Worm (Caenorhabditis elegans): ENCODE results near the gene F07H5.7.

Gene F07H5.7

DNA sequence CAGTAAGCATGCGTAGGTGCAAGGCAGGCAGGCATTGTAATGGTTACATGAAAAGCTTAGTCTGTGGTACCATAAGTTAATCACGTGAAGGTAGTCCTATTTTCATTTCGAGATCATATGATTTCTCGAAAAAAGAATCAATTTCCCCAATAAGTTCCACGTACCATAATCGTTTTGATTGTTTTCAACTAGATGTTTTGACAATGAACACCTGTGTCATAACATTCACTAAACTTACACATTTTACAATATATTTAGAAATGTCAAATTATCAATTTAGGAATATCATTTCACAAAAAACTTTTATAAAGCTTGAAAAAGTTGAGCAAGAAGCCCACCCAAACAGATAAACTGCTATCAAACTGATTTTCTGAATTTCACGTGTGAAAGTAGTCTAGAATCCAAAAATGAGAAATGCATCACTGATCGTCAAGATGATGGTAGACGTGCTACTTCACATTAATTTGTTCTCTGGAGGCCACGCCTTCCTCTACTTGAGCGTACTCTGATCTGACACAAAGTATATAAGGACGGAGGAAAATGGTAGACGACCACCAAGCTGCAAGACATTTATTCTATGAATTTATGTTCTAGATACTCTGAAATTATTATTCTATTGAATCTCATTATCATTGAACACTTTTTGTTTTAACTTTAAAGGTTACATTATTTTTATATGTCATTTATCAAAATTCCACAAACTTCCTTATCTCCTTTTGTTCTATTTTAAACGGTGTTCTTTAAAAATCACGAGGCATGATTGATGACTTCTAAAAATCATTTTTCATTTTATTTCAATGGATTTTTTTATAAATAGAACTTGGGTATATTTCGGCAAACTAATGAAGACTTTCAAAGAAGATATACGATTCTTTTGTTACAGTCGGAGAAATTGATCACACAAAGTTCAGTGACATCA, 25.3 kb upstream of the F07H5.7 start, which contains the start of gene F46C5.10 (continued):
- no peak for TF ChIP-seq C16A3.4 (tag; optimal IDR thresholded peaks at IDR 0.05)
- no peak for TF ChIP-seq C04F5.9 (tag; optimal IDR thresholded peaks at IDR 0.05)
- TF ChIP-seq zag-1 (tag; optimal IDR thresholded peaks at IDR 0.05), result no peak
- no peak for TF ChIP-seq ceh-82 (tag; optimal IDR thresholded peaks at IDR 0.05)
- no peak for TF ChIP-seq snpc-4 (tag; optimal IDR thresholded peaks at IDR 0.05)
- TF ChIP-seq blmp-1 (tag; optimal IDR thresholded peaks at IDR 0.05), result no peak
- peak; percentile 67 for TF ChIP-seq nhr-90 (tag; optimal IDR thresholded peaks at IDR 0.05; ENCODE audit: poor library complexity)
- TF ChIP-seq nhr-47 (tag; optimal IDR thresholded peaks at IDR 0.05), result peak; percentile 27
- no peak for TF ChIP-seq hlh-4 (tag; optimal IDR thresholded peaks at IDR 0.05)
- TF ChIP-seq isw-1 (GFP tag; IDR thresholded peaks at IDR 0.05), result no peak
- TF ChIP-seq skn-1 (tag; optimal IDR thresholded peaks at IDR 0.05), result no peak
- no peak for TF ChIP-seq hpl-2 (GFP tag; optimal IDR thresholded peaks at IDR 0.05)
- no peak for TF ChIP-seq unc-62 (GFP tag; optimal IDR thresholded peaks at IDR 0.05)
- TF ChIP-seq ceh-88 (GFP tag; IDR thresholded peaks at IDR 0.05), result no peak
- TF ChIP-seq lin-13 (GFP tag; optimal IDR thresholded peaks at IDR 0.05), result no peak
- no peak for TF ChIP-seq sup-37 (GFP tag; optimal IDR thresholded peaks at IDR 0.05)
- TF ChIP-seq nhr-11 (tag; optimal IDR thresholded peaks at IDR 0.05), result no peak
- TF ChIP-seq lir-3 (tag; optimal IDR thresholded peaks at IDR 0.05; ENCODE audit: poor library complexity), result no peak
- no peak for TF ChIP-seq unc-30 (tag; optimal IDR thresholded peaks at IDR 0.05)
- no peak for TF ChIP-seq ztf-11 (tag; optimal IDR thresholded peaks at IDR 0.05)
- peak; percentile 25 for TF ChIP-seq tbx-2 (tag; optimal IDR thresholded peaks at IDR 0.05)
- TF ChIP-seq ama-1 (optimal IDR thresholded peaks at IDR 0.05), result no peak
- no peak for TF ChIP-seq fkh-10 (GFP tag; optimal IDR thresholded peaks at IDR 0.05)
- TF ChIP-seq ceh-63 (GFP tag; optimal IDR thresholded peaks at IDR 0.05), result no peak
- TF ChIP-seq hlh-17 (GFP tag; optimal IDR thresholded peaks at IDR 0.05; ENCODE audit: borderline replicate concordance), result no peak
- no peak for TF ChIP-seq ceh-8 (GFP tag; optimal IDR thresholded peaks at IDR 0.05)
- no peak for TF ChIP-seq egl-27 (tag; optimal IDR thresholded peaks at IDR 0.05)
- TF ChIP-seq mef-2 (tag; optimal IDR thresholded peaks at IDR 0.05), result no peak
- TF ChIP-seq dsc-1 (tag; optimal IDR thresholded peaks at IDR 0.05), result no peak
- no peak for TF ChIP-seq xbp-1 (tag; optimal IDR thresholded peaks at IDR 0.05)
- TF ChIP-seq snu-23 (GFP tag; optimal IDR thresholded peaks at IDR 0.05), result peak; percentile 6
- peak; percentile 87 for TF ChIP-seq nhr-19 (GFP tag; conservative IDR thresholded peaks at IDR 0.05)
- TF ChIP-seq nhr-12 (tag; optimal IDR thresholded peaks at IDR 0.05), result no peak

DNA sequence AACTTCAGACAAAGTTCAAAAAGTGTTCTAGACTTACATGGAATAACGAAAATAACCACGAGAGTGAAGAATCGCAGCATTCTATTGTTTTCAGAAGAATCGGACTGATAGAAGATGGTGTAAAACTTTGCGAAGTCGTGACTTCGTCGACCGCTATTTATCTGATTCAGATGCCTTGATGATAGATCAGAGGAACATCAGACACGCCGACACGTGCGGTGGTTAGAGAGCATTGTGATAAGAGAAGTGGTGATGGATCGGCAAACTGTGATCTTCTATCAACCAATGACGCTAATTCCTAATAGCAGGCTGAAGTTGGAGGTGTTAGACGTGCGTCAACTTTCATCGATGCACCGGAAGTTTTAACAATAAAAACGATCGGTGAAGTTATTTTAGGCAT, 24.3 kb upstream of the F07H5.7 start:
- TF ChIP-seq ets-5 (GFP tag; IDR thresholded peaks at IDR 0.05) (no peak), ztf-11 (tag; optimal IDR thresholded peaks at IDR 0.05) (no peak), nhr-237 (tag; optimal IDR thresholded peaks at IDR 0.05) (no peak), unc-86 (tag; optimal IDR thresholded peaks at IDR 0.05) (no peak), tbx-2 (tag; optimal IDR thresholded peaks at IDR 0.05) (peak; percentile 51), pqm-1 (tag; optimal IDR thresholded peaks at IDR 0.05) (no peak), ama-1 (optimal IDR thresholded peaks at IDR 0.05) (no peak), hlh-4 (tag; optimal IDR thresholded peaks at IDR 0.05) (no peak), rnt-1 (tag; optimal IDR thresholded peaks at IDR 0.05) (no peak), nhr-76 (tag; optimal IDR thresholded peaks at IDR 0.05) (no peak), lin-35 (GFP tag; optimal IDR thresholded peaks at IDR 0.05) (peak in 1 of 2 experiments; percentile 47), elt-3 (tag; optimal IDR thresholded peaks at IDR 0.05) (peak in 5 of 6 experiments; percentile 57 to 95 (median 80)), tlp-1 (tag; optimal IDR thresholded peaks at IDR 0.05) (no peak), blmp-1 (tag; optimal IDR thresholded peaks at IDR 0.05) (peak; percentile 43), nhr-71 (tag; optimal IDR thresholded peaks at IDR 0.05) (peak; percentile 75), elt-2 (tag; optimal IDR thresholded peaks at IDR 0.05) (no peak), snpc-4 (tag; optimal IDR thresholded peaks at IDR 0.05) (no peak), nhr-11 (tag; optimal IDR thresholded peaks at IDR 0.05) (no peak), efl-1 (optimal IDR thresholded peaks at IDR 0.05) (no peak), efl-1 (GFP tag; optimal IDR thresholded peaks at IDR 0.05 in 1 of 2) (peak in 1 of 2 experiments; percentile 91), Y116A8C.19 (tag; optimal IDR thresholded peaks at IDR 0.05; ENCODE audit: borderline replicate concordance) (no peak), lsy-2 (tag; optimal IDR thresholded peaks at IDR 0.05) (peak in 1 of 2 experiments; percentile 29), nhr-47 (tag; optimal IDR thresholded peaks at IDR 0.05) (peak; percentile 30), mef-2 (tag; optimal IDR thresholded peaks at IDR 0.05) (no peak), unc-62 (GFP tag; optimal IDR thresholded peaks at IDR 0.05) (no peak), pag-3 (tag; optimal IDR thresholded peaks at IDR 0.05; ENCODE audit: borderline replicate concordance, insufficient read depth) (no peak), C04F5.9 (tag; optimal IDR thresholded peaks at IDR 0.05) (no peak), snu-23 (GFP tag; optimal IDR thresholded peaks at IDR 0.05) (peak; percentile 44), ceh-8 (GFP tag; optimal IDR thresholded peaks at IDR 0.05) (no peak)

All from whole organism, L1 larva.